Worm (Caenorhabditis elegans) whole organism, late embryonic: Measurements from ENCODE around the gene ZK218.3.

ENCODE experiments used
- K09A11.1 ChIP-seq: sonication (generic microtip); optimal IDR thresholded peaks from 2 replicates; lab custom pipeline; 2017; ENCODE audit warnings: antibody characterized with exemption, mild to moderate bottlenecking, missing genetic modification characterization, missing compliant biosample characterization; ENCODE audit not compliant: insufficient read depth
- ama-1 ChIP-seq: fragments of 150-350 bp; optimal IDR thresholded peaks from 2 replicates; lab custom pipeline; 2014
- ceh-14 ChIP-seq: sonication (generic microtip); optimal IDR thresholded peaks from 2 replicates; lab custom pipeline; 2016; ENCODE audit warnings: missing genotype, missing genetic modification characterization, missing compliant biosample characterization
- ceh-19 ChIP-seq: fragments of 200-800 bp; sonication (Bioruptor generic); optimal IDR thresholded peaks from 2 replicates; lab custom pipeline; 2018; ENCODE audit warnings: mild to moderate bottlenecking, missing genetic modification characterization, missing compliant biosample characterization
- dmd-4 ChIP-seq: sonication (generic microtip); optimal IDR thresholded peaks from 2 replicates; lab custom pipeline; 2016; ENCODE audit warnings: borderline replicate concordance, missing genetic modification characterization, missing compliant biosample characterization
- eyg-1 ChIP-seq: sonication (generic microtip); optimal IDR thresholded peaks from 2 replicates; lab custom pipeline; 2016; ENCODE audit warnings: missing genotype, missing genetic modification characterization, missing compliant biosample characterization
- fkh-6 ChIP-seq: sonication (generic microtip); optimal IDR thresholded peaks from 2 replicates; lab custom pipeline; 2016; ENCODE audit warnings: missing genetic modification characterization, missing compliant biosample characterization
- hlh-8 ChIP-seq: sonication (generic microtip); optimal IDR thresholded peaks from 2 replicates; lab custom pipeline; 2016; ENCODE audit warnings: missing genotype, missing genetic modification characterization, missing compliant biosample characterization
- pha-2 ChIP-seq: sonication (generic microtip); optimal IDR thresholded peaks from 2 replicates; lab custom pipeline; 2017; ENCODE audit warnings: mild to moderate bottlenecking, missing genetic modification characterization, missing compliant biosample characterization
- sox-4 ChIP-seq: sonication (generic microtip); optimal IDR thresholded peaks from 2 replicates; lab custom pipeline; 2017; ENCODE audit warnings: mild to moderate bottlenecking, missing genetic modification characterization, inconsistent platforms, missing compliant biosample characterization
- ztf-16 ChIP-seq: sonication (generic microtip); optimal IDR thresholded peaks from 2 replicates; lab custom pipeline; 2017; ENCODE audit warnings: missing genetic modification characterization, missing compliant biosample characterization

DNA sequence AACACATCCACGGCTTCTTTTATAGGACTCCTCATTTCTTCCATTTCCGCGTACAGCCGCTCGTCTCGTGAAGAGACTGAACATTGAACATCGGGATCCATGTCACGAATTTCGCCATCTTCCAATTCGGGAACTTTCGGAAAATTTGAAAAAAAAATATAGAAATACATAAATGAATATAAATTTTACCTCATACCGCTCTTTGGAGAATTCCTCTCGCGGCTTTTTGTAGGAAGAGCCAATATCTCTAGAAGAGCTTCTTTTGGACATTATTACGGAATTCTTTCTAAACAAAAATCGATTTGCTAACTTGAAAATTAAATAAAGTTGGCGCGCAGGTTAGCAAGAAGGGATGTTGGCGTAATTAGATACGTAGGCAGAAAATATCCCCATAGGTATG, 15.9 kb downstream of the ZK218.3 start, which contains the start of gene T05E12.9:
- no peak for TF ChIP-seq sox-4 (tag; lab: Kevin White, UChicago)
- no peak for TF ChIP-seq fkh-6 (tag; lab: Kevin White, UChicago)
- no peak for TF ChIP-seq ceh-14 (tag; lab: Kevin White, UChicago)
- TF ChIP-seq pha-2 (tag; lab: Kevin White, UChicago) = no peak
- TF ChIP-seq hlh-8 (tag; lab: Kevin White, UChicago) = no peak
- no peak for TF ChIP-seq ztf-16 (tag; lab: Kevin White, UChicago)
- no peak for TF ChIP-seq K09A11.1 (tag; lab: Kevin White, UChicago)
- no peak for TF ChIP-seq ceh-19 (GFP tag; lab: Kevin White, UChicago)
- no peak for TF ChIP-seq eyg-1 (tag; lab: Kevin White, UChicago)
- TF ChIP-seq dmd-4 = no peak
- no peak for TF ChIP-seq ama-1
